Fruit fly (Drosophila melanogaster) S2 (cell line): ENCODE results near the gene CG32719.

Source experiments
- CG8478 ChIP-seq: fragments of >200 bp; optimal IDR thresholded peaks from 2 replicates; lab custom pipeline; 2018
- CTCF ChIP-seq, 2 experiments: fragments of >200 bp; optimal IDR thresholded peaks; 2 replicates each; lab custom pipeline; 2018

- peak; percentile 75 to 78 for TF ChIP-seq CTCF (optimal IDR thresholded peaks at IDR 0.05; lab: Kevin White, UChicago)
- no peak for TF ChIP-seq CG8478 (lab: Kevin White, UChicago)
Measured at dm6 chrX:7581165-7581786, 33.5 kb upstream of the CG32719 start.
